Fruit fly (Drosophila melanogaster): Measurements from ENCODE around the gene BG642312.

BG642312 gene

dm6 chr3L:6263896-6264841, 31.0 kb upstream of the BG642312 start:
- peak; percentile 1 for TF ChIP-seq CG2116 (GFP tag; optimal IDR thresholded peaks at IDR 0.05)
- no peak for TF ChIP-seq eyg (GFP tag; optimal IDR thresholded peaks at IDR 0.05)
- peak; percentile 60 for TF ChIP-seq gem (tag; optimal IDR thresholded peaks at IDR 0.05)
- peak; percentile 51 to 64 for TF ChIP-seq dpn (GFP tag; optimal IDR thresholded peaks at IDR 0.05)
- TF ChIP-seq D19B (GFP tag; optimal IDR thresholded peaks at IDR 0.05) = no peak
- TF ChIP-seq corto (GFP tag; optimal IDR thresholded peaks at IDR 0.05) = no peak
- TF ChIP-seq en (GFP tag; optimal IDR thresholded peaks at IDR 0.05) = no peak
- no peak for TF ChIP-seq ham (GFP tag; IDR thresholded peaks at IDR 0.05)
- peak; percentile 32 for TF ChIP-seq E2f2 (GFP tag; IDR thresholded peaks at IDR 0.05)
- TF ChIP-seq tna (GFP tag; IDR thresholded peaks at IDR 0.05; ENCODE audit: partially characterized antibody) = no peak
- TF ChIP-seq BEAF-32 (GFP tag; optimal IDR thresholded peaks at IDR 0.05) = no peak
- peak in 1 of 2 experiments; percentile 46 for TF ChIP-seq Hr51 (GFP tag; optimal IDR thresholded peaks at IDR 0.05)
- TF ChIP-seq CG10959 (GFP tag; IDR thresholded peaks at IDR 0.05) = peak; percentile 49; the same call in 1 of the 2 replicates
- TF ChIP-seq lilli (GFP tag; optimal IDR thresholded peaks at IDR 0.05) = peak; percentile 64
- 0 out of 2 replicates have a peak, but pooled peaks have one; percentile 7 for TF ChIP-seq crol (GFP tag; IDR thresholded peaks at IDR 0.05)
- TF ChIP-seq sd (tag; optimal IDR thresholded peaks at IDR 0.05) = peak; percentile 28
- TF ChIP-seq tgo (GFP tag; IDR thresholded peaks at IDR 0.05) = peak; percentile 28; the same call in 1 of the 3 replicates
- no peak for TF ChIP-seq CG17385 (GFP tag; optimal IDR thresholded peaks at IDR 0.05)
- peak; percentile 41 for TF ChIP-seq unpg (GFP tag; optimal IDR thresholded peaks at IDR 0.05)
- TF ChIP-seq zen (tag; optimal IDR thresholded peaks at IDR 0.05) = peak; percentile 24
- TF ChIP-seq CG31365 (tag; optimal IDR thresholded peaks at IDR 0.05) = no peak
- peak; percentile 3 to 63 for TF ChIP-seq chif (GFP tag; optimal IDR thresholded peaks at IDR 0.05)
- TF ChIP-seq CG14860 (GFP tag; IDR thresholded peaks at IDR 0.05; ENCODE audit: partially characterized antibody) = 0 out of 3 replicates have a peak, but pooled peaks have one; percentile 8
- no peak for TF ChIP-seq kay (GFP tag; optimal IDR thresholded peaks at IDR 0.05)
- peak; percentile 28 for TF ChIP-seq CG14710 (tag; optimal IDR thresholded peaks at IDR 0.05)
- no peak for TF ChIP-seq zf30C (GFP tag; optimal IDR thresholded peaks at IDR 0.05)
- no peak for TF ChIP-seq Sry-β (GFP tag; optimal IDR thresholded peaks at IDR 0.05)
- peak; percentile 13 for TF ChIP-seq fd3F (GFP tag; optimal IDR thresholded peaks at IDR 0.05)
- peak; percentile 9 for TF ChIP-seq ATbp (GFP tag; optimal IDR thresholded peaks at IDR 0.05)
- no peak for TF ChIP-seq cas (GFP tag; IDR thresholded peaks at IDR 0.05)
- TF ChIP-seq CG32772 (GFP tag; IDR thresholded peaks at IDR 0.05) = peak; percentile 27; the same call in 1 of the 2 replicates
- peak; percentile 40 for TF ChIP-seq Fer3 (tag; optimal IDR thresholded peaks at IDR 0.05)
- peak; percentile 18 for TF ChIP-seq CG8388 (GFP tag; optimal IDR thresholded peaks at IDR 0.05)
- TF ChIP-seq CG3847 (GFP tag; IDR thresholded peaks at IDR 0.05) = peak; percentile 58
- TF ChIP-seq ttk (GFP tag; IDR thresholded peaks at IDR 0.05) = no peak
- TF ChIP-seq bsh (GFP tag; optimal IDR thresholded peaks at IDR 0.05) = peak in 1 of 2 experiments; percentile 34
- TF ChIP-seq CG10366 (GFP tag; IDR thresholded peaks at IDR 0.05) = peak; percentile 50
- TF ChIP-seq row (GFP tag; IDR thresholded peaks at IDR 0.05) = peak; percentile 25; the same call in 1 of the 3 replicates
- TF ChIP-seq CG15269 (tag; optimal IDR thresholded peaks at IDR 0.05) = peak; percentile 42
- TF ChIP-seq bcd (GFP tag; optimal IDR thresholded peaks at IDR 0.05) = peak; percentile 42
- TF ChIP-seq CG17829 (tag; optimal IDR thresholded peaks at IDR 0.05) = peak; percentile 69
- peak; percentile 72 for TF ChIP-seq amos (GFP tag; IDR thresholded peaks at IDR 0.05; ENCODE audit: partially characterized antibody)
- TF ChIP-seq CG4617 (GFP tag; optimal IDR thresholded peaks at IDR 0.05; ENCODE audit: borderline replicate concordance) = peak; percentile 9
- TF ChIP-seq CG16863 (GFP tag; optimal IDR thresholded peaks at IDR 0.05) = no peak
- TF ChIP-seq ems (GFP tag; optimal IDR thresholded peaks at IDR 0.05) = peak; percentile 36
- no peak for TF ChIP-seq CG10274 (GFP tag; optimal IDR thresholded peaks at IDR 0.05)
- TF ChIP-seq CG43689 (GFP tag; IDR thresholded peaks at IDR 0.05) = no peak
